Worm (Caenorhabditis elegans): Measurements from ENCODE around the gene ZK180.6.

ZK180.6 gene

ce11 chrIV:4565882-4566281 is 41.0 kb upstream of the ZK180.6 start:
- TF ChIP-seq F23B12.7 (tag; optimal IDR thresholded peaks at IDR 0.05; ENCODE audit: insufficient read depth) (no peak), sptf-2 (GFP tag; optimal IDR thresholded peaks at IDR 0.05) (no peak), ztf-25 (GFP tag; IDR thresholded peaks at IDR 0.05) (no peak), mxl-1 (tag; optimal IDR thresholded peaks at IDR 0.05) (no peak), snpc-1.1 (tag; optimal IDR thresholded peaks at IDR 0.05; ENCODE audit: insufficient read depth) (no peak), cebp-1 (GFP tag; IDR thresholded peaks at IDR 0.05) (no peak), cebp-1 (tag; optimal IDR thresholded peaks at IDR 0.05) (no peak), bed-2 (GFP tag; IDR thresholded peaks at IDR 0.05) (no peak), unc-130 (GFP tag; optimal IDR thresholded peaks at IDR 0.05) (no peak), ztf-26 (tag; optimal IDR thresholded peaks at IDR 0.05) (no peak), zim-3 (tag; optimal IDR thresholded peaks at IDR 0.05) (no peak)

ce11 chrIV:4564541-4564940 is 39.7 kb upstream of the ZK180.6 start:
- TF ChIP-seq aptf-2 (GFP tag; conservative IDR thresholded peaks at IDR 0.05) (no peak), sptf-2 (GFP tag; optimal IDR thresholded peaks at IDR 0.05) (no peak), Y95B8A.8 (GFP tag; IDR thresholded peaks at IDR 0.05) (no peak), Y56A3A.18 (GFP tag; IDR thresholded peaks at IDR 0.05) (no peak), F57C9.4 (tag; optimal IDR thresholded peaks at IDR 0.05) (no peak), ccch-3 (GFP tag; optimal IDR thresholded peaks at IDR 0.05) (no peak), attf-5 (GFP tag; optimal IDR thresholded peaks at IDR 0.05) (no peak), zim-3 (tag; optimal IDR thresholded peaks at IDR 0.05) (no peak)

- peak in 1 of 2 experiments; percentile 7 for TF ChIP-seq let-607 (tag; optimal IDR thresholded peaks at IDR 0.05)
- peak; percentile 82 for TF ChIP-seq nhr-80 (tag; optimal IDR thresholded peaks at IDR 0.05)
- TF ChIP-seq zim-3 (tag; optimal IDR thresholded peaks at IDR 0.05): no peak
Measured at ce11 chrIV:4562599-4563116, 37.8 kb upstream of the ZK180.6 start, which contains the start of gene igeg-1. Gene igeg-1 (plus strand): TSS chrIV:4562649.

ce11 chrIV:4559160-4559559 is 34.3 kb upstream of the ZK180.6 start:
- TF ChIP-seq ets-4 (GFP tag; optimal IDR thresholded peaks at IDR 0.05): no peak
- peak; percentile 33 for TF ChIP-seq nhr-80 (tag; optimal IDR thresholded peaks at IDR 0.05)
- no peak for TF ChIP-seq snpc-4 (GFP tag; optimal IDR thresholded peaks at IDR 0.05)
- TF ChIP-seq snpc-4 (tag; optimal IDR thresholded peaks at IDR 0.05): no peak
- TF ChIP-seq let-607 (tag; optimal IDR thresholded peaks at IDR 0.05): no peak

ce11 chrIV:4557731-4558130 is 32.9 kb upstream of the ZK180.6 start:
- no peak for TF ChIP-seq ztf-25 (GFP tag; IDR thresholded peaks at IDR 0.05)
- peak; percentile 26 for TF ChIP-seq nhr-90 (tag; optimal IDR thresholded peaks at IDR 0.05)
- TF ChIP-seq F37B4.10 (GFP tag; IDR thresholded peaks at IDR 0.05): no peak
- no peak for TF ChIP-seq cebp-1 (GFP tag; IDR thresholded peaks at IDR 0.05)
- TF ChIP-seq cebp-1 (tag; optimal IDR thresholded peaks at IDR 0.05): peak; percentile 44
- TF ChIP-seq F55B11.4 (tag; optimal IDR thresholded peaks at IDR 0.05; ENCODE audit: borderline replicate concordance, insufficient read depth): no peak
- peak; percentile 37 to 67 for TF ChIP-seq let-607 (tag; optimal IDR thresholded peaks at IDR 0.05)
- TF ChIP-seq dox-1 (GFP tag; IDR thresholded peaks at IDR 0.05): peak; percentile 70
- TF ChIP-seq B0336.3 (GFP tag; IDR thresholded peaks at IDR 0.05): peak; percentile 35; the same call in 1 of the 2 replicates
- peak; percentile 93 for TF ChIP-seq nhr-80 (tag; optimal IDR thresholded peaks at IDR 0.05)
- no peak for TF ChIP-seq K12H6.12 (tag; optimal IDR thresholded peaks at IDR 0.05)
- no peak for TF ChIP-seq gei-17 (GFP tag; optimal IDR thresholded peaks at IDR 0.05)
- no peak for TF ChIP-seq ceh-100 (GFP tag; IDR thresholded peaks at IDR 0.05)
- TF ChIP-seq ekl-4 (GFP tag; IDR thresholded peaks at IDR 0.05): no peak

Data from whole organism, young adult.